Worm (Caenorhabditis elegans): ENCODE results near the gene adh-1.
A peak's percentile ranks its signal among the peaks of the same experiment; 100 is the strongest.

Gene adh-1

DNA sequence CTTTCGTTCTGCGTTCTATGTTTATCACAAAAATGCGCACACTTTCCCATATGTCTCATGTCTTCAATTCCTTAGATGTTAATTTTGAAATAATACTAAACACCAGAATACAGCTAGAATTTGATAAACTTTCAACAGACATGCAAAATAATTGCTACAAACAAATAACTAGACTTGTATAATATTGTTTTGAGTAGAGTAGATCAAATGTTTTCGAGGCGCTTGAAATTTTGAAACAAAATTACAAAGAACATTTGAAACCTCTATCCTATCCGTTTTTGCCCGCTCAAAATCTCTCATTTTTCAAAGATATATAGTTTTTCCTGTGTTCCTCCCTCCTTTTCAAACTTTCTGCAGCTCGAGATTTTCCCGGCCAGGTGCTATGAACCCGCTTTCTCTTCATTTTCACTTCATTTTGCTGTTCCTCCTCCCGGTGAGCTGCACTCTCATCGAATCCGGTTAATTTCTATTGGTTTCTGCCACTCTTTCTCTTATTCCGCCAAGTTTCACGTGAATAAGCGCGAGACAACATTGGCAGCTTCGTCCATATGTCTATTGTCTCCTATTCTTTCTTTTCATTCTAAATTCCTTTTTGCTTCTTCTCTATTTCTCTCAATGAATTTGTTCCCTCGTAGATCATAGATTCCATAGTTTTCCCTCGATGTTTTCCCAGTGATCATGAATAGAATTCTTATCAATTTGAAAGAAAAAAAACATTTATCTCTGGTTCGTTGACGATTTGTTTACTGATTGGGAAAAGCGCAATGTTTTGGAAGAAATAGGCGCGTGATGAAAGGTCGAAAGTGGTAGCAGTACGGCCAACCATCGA lies 33.9 kb downstream of the adh-1 start (continued):
- TF ChIP-seq xbp-1 (tag; optimal IDR thresholded peaks at IDR 0.05) = no peak

DNA sequence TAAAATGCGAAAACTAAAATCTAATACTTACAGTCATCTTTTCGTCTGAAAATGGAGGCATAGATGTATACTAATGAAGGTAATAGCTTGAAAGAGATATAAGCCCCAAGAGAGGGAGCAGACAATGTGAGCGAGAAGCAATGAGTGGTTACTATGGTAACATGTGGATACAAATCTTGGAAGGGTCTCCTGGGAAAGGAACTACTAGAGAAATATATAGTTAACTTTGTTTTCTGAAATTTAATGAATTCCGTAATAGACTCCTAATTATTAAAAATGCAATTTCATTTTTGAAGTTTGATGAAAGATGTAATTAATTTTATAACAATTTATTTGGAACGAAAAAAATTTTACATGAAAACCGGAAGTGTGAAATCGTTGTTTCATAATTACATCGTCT lies 39.3 kb downstream of the adh-1 start, which contains the start of gene osm-6:
TSS of gene osm-6 (minus strand) at position 101 of the 400 bp plus-strand sequence.
- TF ChIP-seq aha-1 (tag; optimal IDR thresholded peaks at IDR 0.05) = no peak
- no peak for TF ChIP-seq egl-27 (tag; optimal IDR thresholded peaks at IDR 0.05)
- TF ChIP-seq nhr-71 (tag; optimal IDR thresholded peaks at IDR 0.05) = peak; percentile 2
- peak; percentile 46 for TF ChIP-seq fkh-8 (tag; optimal IDR thresholded peaks at IDR 0.05)
- TF ChIP-seq zip-4 (GFP tag; optimal IDR thresholded peaks at IDR 0.05) = no peak

DNA sequence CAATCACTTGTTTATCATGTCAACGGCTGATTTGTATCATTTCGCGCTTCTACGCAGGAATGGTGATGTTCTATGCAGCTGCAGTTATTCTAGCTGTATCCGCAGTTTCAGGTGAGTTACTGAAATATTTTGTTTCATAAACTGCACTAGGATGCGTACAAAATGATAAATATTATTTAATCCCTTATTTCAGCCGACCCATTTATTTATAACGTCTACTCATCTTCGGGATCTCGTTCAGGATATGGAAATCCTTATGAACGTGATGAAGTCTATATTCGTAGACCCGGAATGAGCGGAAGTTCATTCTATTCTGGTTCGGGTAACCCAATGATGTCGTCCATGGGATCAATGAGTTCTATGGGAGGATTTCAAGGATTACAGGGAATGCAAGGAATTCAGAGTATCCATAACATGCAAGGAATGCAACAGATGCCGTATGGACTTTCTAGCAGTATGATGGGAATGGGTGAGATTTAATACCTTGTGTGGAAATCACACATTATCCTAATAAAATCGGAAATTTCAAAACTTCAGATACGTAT lies 41.1 kb downstream of the adh-1 start, which contains the start of gene F58H1.2:
TSS of gene F58H1.2 (plus strand) at position 51 of the 545 bp plus-strand sequence.
- TF ChIP-seq lsy-2 (tag; optimal IDR thresholded peaks at IDR 0.05) = no peak
- TF ChIP-seq fkh-8 (tag; optimal IDR thresholded peaks at IDR 0.05) = no peak
- no peak for TF ChIP-seq tlp-1 (tag; optimal IDR thresholded peaks at IDR 0.05)
- TF ChIP-seq unc-62 (GFP tag; optimal IDR thresholded peaks at IDR 0.05) = no peak
- no peak for TF ChIP-seq zag-1 (tag; optimal IDR thresholded peaks at IDR 0.05)
- no peak for TF ChIP-seq dsc-1 (tag; optimal IDR thresholded peaks at IDR 0.05)
- TF ChIP-seq blmp-1 (tag; optimal IDR thresholded peaks at IDR 0.05) = no peak
- TF ChIP-seq fkh-10 (GFP tag; optimal IDR thresholded peaks at IDR 0.05) = no peak
- TF ChIP-seq lin-15B (tag; optimal IDR thresholded peaks at IDR 0.05) = no peak
- TF ChIP-seq grh-1 (GFP tag; IDR thresholded peaks at IDR 0.05) = no peak
- TF ChIP-seq ceh-63 (GFP tag; optimal IDR thresholded peaks at IDR 0.05) = no peak
- no peak for TF ChIP-seq aha-1 (tag; optimal IDR thresholded peaks at IDR 0.05)
- TF ChIP-seq pag-3 (tag; optimal IDR thresholded peaks at IDR 0.05; ENCODE audit: borderline replicate concordance, insufficient read depth) = no peak
- no peak for TF ChIP-seq egl-13 (tag; optimal IDR thresholded peaks at IDR 0.05)
- TF ChIP-seq lin-39 (tag; optimal IDR thresholded peaks at IDR 0.05) = no peak

DNA sequence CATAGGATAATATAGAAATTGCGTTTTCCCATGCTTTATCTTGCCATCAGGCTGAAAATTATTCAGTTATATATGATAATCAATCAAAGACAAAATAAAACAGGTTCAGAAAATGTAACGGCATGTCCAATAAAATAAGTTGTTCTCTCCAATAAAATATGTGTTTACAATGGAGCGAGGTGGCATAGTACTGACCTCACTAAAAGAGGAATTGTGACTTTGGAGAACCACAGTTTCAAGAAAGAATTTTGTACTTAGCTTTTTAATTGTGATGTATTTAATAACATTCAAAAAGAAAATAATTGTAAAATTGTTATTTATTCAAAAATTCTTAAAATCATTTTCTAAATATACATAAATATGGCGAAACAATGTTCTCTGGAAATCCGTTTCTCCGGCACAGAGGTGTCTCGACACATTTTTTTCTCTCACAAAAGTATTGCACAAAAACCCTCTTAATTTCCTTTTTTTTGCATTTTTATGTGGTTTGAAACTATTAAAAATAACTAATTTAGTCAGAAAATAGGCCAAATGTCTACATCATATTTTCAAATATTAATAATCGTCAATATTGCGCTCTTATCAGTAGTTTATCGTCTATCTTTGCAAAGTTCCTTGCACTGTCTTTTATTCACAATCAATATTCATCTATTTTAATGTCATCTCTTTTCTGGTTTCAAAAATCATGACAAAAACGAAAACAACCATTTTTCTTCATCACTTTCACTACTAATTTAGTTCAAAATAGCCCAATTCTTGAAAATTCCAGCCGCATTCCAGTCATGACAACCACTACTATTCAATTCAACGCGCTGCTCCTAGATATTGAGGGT lies 45.4 kb downstream of the adh-1 start, which contains the start of the genes aman-2 and F58H1.3:
TSS of gene aman-2 (minus strand) at position 51 of the 833 bp plus-strand sequence.
TSS of gene F58H1.3 (plus strand) at position 783 of the 833 bp plus-strand sequence.
- TF ChIP-seq hlh-17 (GFP tag; optimal IDR thresholded peaks at IDR 0.05; ENCODE audit: borderline replicate concordance) (no peak), nhr-47 (tag; optimal IDR thresholded peaks at IDR 0.05) (peak; percentile 62), lir-3 (tag; optimal IDR thresholded peaks at IDR 0.05; ENCODE audit: poor library complexity) (peak; percentile 47), nhr-20 (tag; optimal IDR thresholded peaks at IDR 0.05) (peak; percentile 28), ces-1 (GFP tag; optimal IDR thresholded peaks at IDR 0.05) (no peak), sox-4 (tag; optimal IDR thresholded peaks at IDR 0.05) (peak; percentile 6), skn-1 (tag; optimal IDR thresholded peaks at IDR 0.05) (peak; percentile 36), isw-1 (GFP tag; IDR thresholded peaks at IDR 0.05) (peak; percentile 54; the same call in 1 of the 2 replicates), blmp-1 (tag; optimal IDR thresholded peaks at IDR 0.05) (peak; percentile 26), jun-1 (tag; optimal IDR thresholded peaks at IDR 0.05) (no peak), snu-23 (GFP tag; optimal IDR thresholded peaks at IDR 0.05) (peak; percentile 36), lin-35 (GFP tag; optimal IDR thresholded peaks at IDR 0.05) (peak; percentile 46 to 68), egl-27 (tag; optimal IDR thresholded peaks at IDR 0.05) (no peak), hpl-2 (GFP tag; optimal IDR thresholded peaks at IDR 0.05) (no peak), elt-2 (tag; optimal IDR thresholded peaks at IDR 0.05) (peak; percentile 20), hlh-4 (tag; optimal IDR thresholded peaks at IDR 0.05) (no peak), vab-15 (tag; optimal IDR thresholded peaks at IDR 0.05) (peak; percentile 72), irx-1 (tag; optimal IDR thresholded peaks at IDR 0.05) (peak; percentile 5), nhr-19 (GFP tag; conservative IDR thresholded peaks at IDR 0.05) (peak; percentile 16; the same call in 1 of the 2 replicates), unc-98 (GFP tag; IDR thresholded peaks at IDR 0.05) (peak; percentile 51; the same call in 1 of the 2 replicates), efl-1 (optimal IDR thresholded peaks at IDR 0.05) (peak; percentile 46 to 58), efl-1 (GFP tag; optimal IDR thresholded peaks at IDR 0.05 in 1 of 2) (peak; percentile 39 to 41), xbp-1 (tag; optimal IDR thresholded peaks at IDR 0.05) (peak; percentile 22), unc-86 (tag; optimal IDR thresholded peaks at IDR 0.05) (peak; percentile 3), fkh-8 (tag; optimal IDR thresholded peaks at IDR 0.05) (peak; percentile 79), nhr-76 (tag; optimal IDR thresholded peaks at IDR 0.05) (no peak), ceh-90 (tag; optimal IDR thresholded peaks at IDR 0.05) (peak; percentile 21)

All from whole organism, L1 larva.